Fruit fly (Drosophila melanogaster): ENCODE measurements around the gene CheA84a.

dm6 chr3R:8193120-8193519, 11.5 kb downstream of the CheA84a start:
- TF ChIP-seq Vsx2 (GFP tag; optimal IDR thresholded peaks at IDR 0.05; ENCODE audit: partially characterized antibody) (no peak), pan (optimal IDR thresholded peaks at IDR 0.05) (no peak), usp (GFP tag; optimal IDR thresholded peaks at IDR 0.05) (no peak), fru (GFP tag; optimal IDR thresholded peaks at IDR 0.05) (no peak), lola (GFP tag; optimal IDR thresholded peaks at IDR 0.05) (no peak), Rel (GFP tag; optimal IDR thresholded peaks at IDR 0.05) (no peak), Rel (tag; optimal IDR thresholded peaks at IDR 0.05) (no peak), Abd-B (GFP tag; optimal IDR thresholded peaks at IDR 0.05) (no peak), psq (GFP tag; optimal IDR thresholded peaks at IDR 0.05) (no peak), Dif (GFP tag; optimal IDR thresholded peaks at IDR 0.05; ENCODE audit: partially characterized antibody) (no peak), rgr (GFP tag; optimal IDR thresholded peaks at IDR 0.05) (no peak)

Data from whole organism, wandering third instar larva.